Worm (Caenorhabditis elegans) whole organism, mixed stage, embryonic: ENCODE measurements around the gene C25F9.11.

Experiments used
- M03D4.4 ChIP-seq: sonication (generic microtip); optimal IDR thresholded peaks from 2 replicates; lab custom pipeline; 2017; ENCODE audit warnings: mild to moderate bottlenecking, missing genetic modification characterization, missing compliant biosample characterization
- bed-3 ChIP-seq: fragments of 200-800 bp; sonication (Bioruptor generic); optimal IDR thresholded peaks from 3 replicates; lab custom pipeline; 2018; ENCODE audit warnings: mild to moderate bottlenecking, missing genetic modification characterization, moderate library complexity, missing compliant biosample characterization
- blmp-1 ChIP-seq: fragments of 150-350 bp; optimal IDR thresholded peaks from 2 replicates; lab custom pipeline; 2014; ENCODE audit warnings: missing biosample characterization, missing genetic modification characterization
- ceh-39 ChIP-seq: fragments of 150-350 bp; optimal IDR thresholded peaks from 2 replicates; lab custom pipeline; 2014; ENCODE audit warnings: missing biosample characterization, missing genetic modification characterization
- ceh-43 ChIP-seq: fragments of 200-800 bp; sonication (Bioruptor generic); optimal IDR thresholded peaks from 2 replicates; lab custom pipeline; 2018; ENCODE audit warnings: mild to moderate bottlenecking, missing genetic modification characterization, moderate library complexity, missing compliant biosample characterization
- ceh-83 ChIP-seq: fragments of 200-800 bp; sonication (Bioruptor generic); optimal IDR thresholded peaks from 2 replicates; lab custom pipeline; 2018; ENCODE audit warnings: mild to moderate bottlenecking, missing genetic modification characterization, missing compliant biosample characterization
- ces-1 ChIP-seq: fragments of 150-350 bp; optimal IDR thresholded peaks from 2 replicates; lab custom pipeline; 2014; ENCODE audit warnings: missing biosample characterization, missing genetic modification reagents, missing genetic modification characterization
- drap-1 ChIP-seq: fragments of 200-800 bp; sonication (Bioruptor generic); optimal IDR thresholded peaks from 3 replicates; lab custom pipeline; 2018; ENCODE audit warnings: mild to moderate bottlenecking, missing genetic modification characterization, missing compliant biosample characterization
- elt-1 ChIP-seq: sonication (generic microtip); optimal IDR thresholded peaks from 2 replicates; lab custom pipeline; 2017; ENCODE audit warnings: missing genetic modification characterization, mild to moderate bottlenecking, missing compliant biosample characterization, antibody characterized with exemption, moderate library complexity, borderline replicate concordance; ENCODE audit not compliant: insufficient read depth
- elt-3 ChIP-seq: fragments of 150-350 bp; optimal IDR thresholded peaks from 2 replicates; lab custom pipeline; 2014; ENCODE audit warnings: missing biosample characterization, missing genetic modification characterization
- ham-2 ChIP-seq: fragments of 200-800 bp; sonication (Bioruptor generic); optimal IDR thresholded peaks from 2 replicates; lab custom pipeline; 2018; ENCODE audit warnings: mild to moderate bottlenecking, missing genetic modification characterization, missing compliant biosample characterization
- hlh-1 ChIP-seq: fragments of 150-350 bp; optimal IDR thresholded peaks from 2 replicates; lab custom pipeline; 2014; ENCODE audit warnings: missing biosample characterization, missing genetic modification reagents, missing genetic modification characterization
- lin-13 ChIP-seq: fragments of 150-350 bp; optimal IDR thresholded peaks from 2 replicates; lab custom pipeline; 2014; ENCODE audit warnings: missing biosample characterization, missing genetic modification characterization
- lin-32 ChIP-seq: fragments of 200-800 bp; sonication (Bioruptor generic); optimal IDR thresholded peaks from 2 replicates; lab custom pipeline; 2018; ENCODE audit warnings: mild to moderate bottlenecking, missing genetic modification characterization, missing compliant biosample characterization
- lsy-2 ChIP-seq: fragments of 150-350 bp; optimal IDR thresholded peaks from 2 replicates; lab custom pipeline; 2014; ENCODE audit warnings: missing biosample characterization, missing genetic modification characterization
- mab-5 ChIP-seq: fragments of 150-350 bp; optimal IDR thresholded peaks from 2 replicates; lab custom pipeline; 2014; ENCODE audit warnings: missing biosample characterization, missing genetic modification characterization
- mep-1 ChIP-seq: fragments of 150-350 bp; optimal IDR thresholded peaks from 2 replicates; lab custom pipeline; 2017; ENCODE audit warnings: missing biosample characterization, missing genetic modification reagents, missing genetic modification characterization, inconsistent platforms
- mls-2 ChIP-seq: sonication (generic microtip); optimal IDR thresholded peaks from 2 replicates; lab custom pipeline; 2016; ENCODE audit warnings: mild to moderate bottlenecking, missing genetic modification characterization, moderate library complexity, missing compliant biosample characterization
- nhr-12 ChIP-seq: fragments of 150-350 bp; optimal IDR thresholded peaks from 2 replicates; lab custom pipeline; 2014; ENCODE audit warnings: missing biosample characterization, missing genetic modification characterization
- nhr-2 ChIP-seq: fragments of 150-350 bp; optimal IDR thresholded peaks from 2 replicates; lab custom pipeline; 2014; ENCODE audit warnings: missing biosample characterization, missing genetic modification characterization
- nhr-237 ChIP-seq: fragments of 150-350 bp; optimal IDR thresholded peaks from 2 replicates; lab custom pipeline; 2014; ENCODE audit warnings: missing biosample characterization, missing genetic modification characterization
- nhr-28 ChIP-seq: fragments of 150-350 bp; optimal IDR thresholded peaks from 2 replicates; lab custom pipeline; 2014; ENCODE audit warnings: missing biosample characterization, missing genetic modification characterization
- pha-4 ChIP-seq: fragments of 150-350 bp; optimal IDR thresholded peaks from 2 replicates; lab custom pipeline; 2018; ENCODE audit warnings: missing biosample characterization, missing genetic modification reagents, missing genetic modification characterization
- sem-2 ChIP-seq: fragments of 200-800 bp; sonication (Bioruptor generic); optimal IDR thresholded peaks from 2 replicates; lab custom pipeline; 2018; ENCODE audit warnings: mild to moderate bottlenecking, missing genetic modification characterization, missing compliant biosample characterization
- snpc-4 ChIP-seq: fragments of 150-350 bp; optimal IDR thresholded peaks from 2 replicates; lab custom pipeline; 2014; ENCODE audit warnings: missing biosample characterization, missing genetic modification characterization
- sptf-1 ChIP-seq: sonication (generic microtip); optimal IDR thresholded peaks from 2 replicates; lab custom pipeline; 2017; ENCODE audit warnings: mild to moderate bottlenecking, missing genetic modification characterization, moderate library complexity, missing compliant biosample characterization
- tbx-8 ChIP-seq: fragments of 200-800 bp; sonication (Bioruptor generic); optimal IDR thresholded peaks from 2 replicates; lab custom pipeline; 2018; ENCODE audit warnings: mild to moderate bottlenecking, missing genetic modification characterization, moderate library complexity, missing compliant biosample characterization
- unc-120 ChIP-seq: sonication (generic microtip); optimal IDR thresholded peaks from 2 replicates; lab custom pipeline; 2017; ENCODE audit warnings: missing genetic modification characterization, missing compliant biosample characterization; ENCODE audit not compliant: poor library complexity, severe bottlenecking
- unc-39 ChIP-seq: fragments of 150-350 bp; optimal IDR thresholded peaks from 2 replicates; lab custom pipeline; 2014; ENCODE audit warnings: missing biosample characterization, missing genetic modification characterization
- unc-62 ChIP-seq: fragments of 150-350 bp; optimal IDR thresholded peaks from 2 replicates; lab custom pipeline; 2014; ENCODE audit warnings: missing biosample characterization, missing genetic modification reagents, missing genetic modification characterization
- zip-8 ChIP-seq: fragments of 150-350 bp; optimal IDR thresholded peaks from 2 replicates; lab custom pipeline; 2014; ENCODE audit warnings: missing biosample characterization, missing genetic modification characterization
- ztf-11 ChIP-seq: fragments of 150-350 bp; optimal IDR thresholded peaks from 2 replicates; lab custom pipeline; 2014; ENCODE audit warnings: missing biosample characterization, missing genetic modification characterization

Gene C25F9.11

ce11 chrV:19405276-19405815, 27.5 kb downstream of the C25F9.11 start, which contains the start of the genes C25F9.6 and C25F9.10:
TSS of gene C25F9.6 (minus strand) at chrV:19405326.
TSS of gene C25F9.10 (plus strand) at chrV:19405729.
- TF ChIP-seq sptf-1 (tag; lab: Kevin White, UChicago): no peak
- TF ChIP-seq lsy-2 (tag; lab: Kevin White, UChicago): no peak
- no peak for TF ChIP-seq lin-32 (GFP tag; lab: Kevin White, UChicago)
- TF ChIP-seq, all 35 proteins: peak for 0

- no peak for TF ChIP-seq nhr-237 (tag; lab: Kevin White, UChicago)
- TF ChIP-seq snpc-4 (tag; lab: Kevin White, UChicago): no peak
- no peak for TF ChIP-seq ham-2 (GFP tag; lab: Kevin White, UChicago)
- TF ChIP-seq ceh-43 (GFP tag; lab: Kevin White, UChicago): no peak
- no peak for TF ChIP-seq lsy-2 (tag; lab: Kevin White, UChicago)
- TF ChIP-seq elt-3 (tag; lab: Kevin White, UChicago): no peak
- TF ChIP-seq lin-13 (tag; lab: Kevin White, UChicago): no peak
- no peak for TF ChIP-seq pha-4 (tag; lab: Kevin White, UChicago)
- TF ChIP-seq ceh-39 (tag; lab: Kevin White, UChicago): no peak
- no peak for TF ChIP-seq blmp-1
- no peak for TF ChIP-seq sptf-1 (tag; lab: Kevin White, UChicago)
- no peak for TF ChIP-seq nhr-28 (tag; lab: Kevin White, UChicago)
- no peak for TF ChIP-seq M03D4.4 (tag; lab: Kevin White, UChicago)
- no peak for TF ChIP-seq ztf-11 (tag; lab: Kevin White, UChicago)
- no peak for TF ChIP-seq unc-62
- no peak for TF ChIP-seq ces-1 (GFP tag; lab: Kevin White, UChicago)
- no peak for TF ChIP-seq zip-8 (tag; lab: Kevin White, UChicago)
- TF ChIP-seq sem-2: no peak
- TF ChIP-seq elt-1 (tag; lab: Kevin White, UChicago): no peak
- TF ChIP-seq, all 35 proteins: peak for 0
These were observed 29.3 kb downstream of the C25F9.11 start for ce11 chrV:19403619-19404018.

ce11 chrV:19402855-19403254, 30.0 kb downstream of the C25F9.11 start, which contains the start of gene C25F9.12:
TSS of gene C25F9.12 (minus strand) at chrV:19402955.
- TF ChIP-seq hlh-1 (no peak), ceh-83 (GFP tag; lab: Kevin White, UChicago) (no peak), ceh-43 (GFP tag; lab: Kevin White, UChicago) (no peak), M03D4.4 (tag; lab: Kevin White, UChicago) (no peak), pha-4 (tag; lab: Kevin White, UChicago) (no peak), ceh-39 (tag; lab: Kevin White, UChicago) (no peak), unc-120 (tag; lab: Kevin White, UChicago) (no peak), sem-2 (no peak), ces-1 (GFP tag; lab: Kevin White, UChicago) (no peak), nhr-28 (tag; lab: Kevin White, UChicago) (no peak), ham-2 (GFP tag; lab: Kevin White, UChicago) (no peak), nhr-12 (no peak)
- TF ChIP-seq, all 35 proteins: peak for 0

ce11 chrV:19401429-19401828, 31.4 kb downstream of the C25F9.11 start:
- TF ChIP-seq blmp-1 (no peak), zip-8 (tag; lab: Kevin White, UChicago) (peak; percentile 7)

- TF ChIP-seq unc-62: no peak
- TF ChIP-seq mab-5 (tag; lab: Kevin White, UChicago): no peak
- TF ChIP-seq tbx-8 (GFP tag; lab: Kevin White, UChicago): no peak
- no peak for TF ChIP-seq sptf-1 (tag; lab: Kevin White, UChicago)
- TF ChIP-seq mls-2 (tag; lab: Kevin White, UChicago): no peak
These were observed 32.3 kb downstream of the C25F9.11 start, which contains the start of gene srw-86 for ce11 chrV:19400619-19401018. TSS of gene srw-86 (minus strand) at chrV:19400719.

- TF ChIP-seq bed-3 (no peak), nhr-2 (tag; lab: Kevin White, UChicago) (no peak), mep-1 (no peak), elt-3 (tag; lab: Kevin White, UChicago) (no peak), lin-13 (tag; lab: Kevin White, UChicago) (no peak), elt-1 (tag; lab: Kevin White, UChicago) (no peak), unc-39 (no peak), drap-1 (GFP tag; lab: Kevin White, UChicago) (no peak), M03D4.4 (tag; lab: Kevin White, UChicago) (no peak), snpc-4 (tag; lab: Kevin White, UChicago) (no peak), ceh-83 (GFP tag; lab: Kevin White, UChicago) (no peak), nhr-12 (no peak), lsy-2 (tag; lab: Kevin White, UChicago) (no peak), tbx-8 (GFP tag; lab: Kevin White, UChicago) (no peak), zip-8 (tag; lab: Kevin White, UChicago) (no peak)
- TF ChIP-seq, all 35 proteins: peak for 0
These were observed 34.0 kb downstream of the C25F9.11 start, which contains the start of gene C25F9.13 for ce11 chrV:19398882-19399281. TSS of gene C25F9.13 (minus strand) at chrV:19398982.
